Worm (Caenorhabditis elegans): ENCODE data around the gene C40A11.3.

ce11 chrII:2186329-2186728 lies 45.4 kb downstream of the C40A11.3 start, which contains the start of gene gba-2:
- TF ChIP-seq elt-3 (tag; optimal IDR thresholded peaks at IDR 0.05) (no peak), nhr-23 (tag; optimal IDR thresholded peaks at IDR 0.05) (no peak), mml-1 (tag; optimal IDR thresholded peaks at IDR 0.05) (no peak), zag-1 (tag; optimal IDR thresholded peaks at IDR 0.05) (no peak), nhr-28 (tag; optimal IDR thresholded peaks at IDR 0.05) (no peak), nhr-11 (tag; optimal IDR thresholded peaks at IDR 0.05) (no peak), egl-27 (tag; optimal IDR thresholded peaks at IDR 0.05) (no peak), ceh-9 (tag; optimal IDR thresholded peaks at IDR 0.05) (no peak), unc-62 (GFP tag; optimal IDR thresholded peaks at IDR 0.05) (no peak)
